Fruit fly (Drosophila melanogaster): ENCODE data around the gene Fum2.

Gene Fum2

DNA sequence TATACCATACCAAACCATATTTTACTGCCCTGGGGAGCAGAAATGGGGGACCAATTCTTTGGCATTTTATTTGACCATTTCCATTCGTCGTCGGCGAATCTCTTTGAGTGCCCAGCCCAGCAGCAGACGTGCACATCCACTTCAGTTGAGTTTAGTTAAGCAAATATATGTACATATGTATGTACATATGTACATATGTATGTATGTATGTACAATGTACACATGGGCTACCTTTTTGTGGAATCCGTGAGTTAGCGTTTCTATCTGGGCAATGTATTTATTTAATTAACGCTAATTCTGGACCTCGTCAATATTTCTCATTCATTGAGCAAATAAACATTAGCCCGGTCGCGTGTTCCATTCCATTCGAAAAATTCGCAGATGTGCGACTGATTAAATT lies 38.4 kb downstream of the Fum2 start (continued):
- TF ChIP-seq Hr3 (GFP tag; optimal IDR thresholded peaks at IDR 0.05) (no peak), CG9437 (GFP tag; optimal IDR thresholded peaks at IDR 0.05) (no peak), chm (GFP tag; IDR thresholded peaks at IDR 0.05) (no peak), trh (GFP tag; optimal IDR thresholded peaks at IDR 0.05) (no peak), CG14441 (GFP tag; IDR thresholded peaks at IDR 0.05) (peak; percentile 18; the same call in 1 of the 2 replicates), CG17359 (tag; optimal IDR thresholded peaks at IDR 0.05) (peak; percentile 38), amos (GFP tag; IDR thresholded peaks at IDR 0.05; ENCODE audit: partially characterized antibody) (no peak), CG7357 (GFP tag; IDR thresholded peaks at IDR 0.05) (no peak), CG11456 (GFP tag; IDR thresholded peaks at IDR 0.05) (no peak), Ravus (GFP tag; IDR thresholded peaks at IDR 0.05) (no peak), cas (GFP tag; IDR thresholded peaks at IDR 0.05) (no peak), CG7372 (GFP tag; IDR thresholded peaks at IDR 0.05) (no peak), CG17385 (GFP tag; optimal IDR thresholded peaks at IDR 0.05) (peak; percentile 0), Dbx (GFP tag; IDR thresholded peaks at IDR 0.05) (0 out of 3 replicates have a peak, but pooled peaks have one; percentile 41), grau (tag; optimal IDR thresholded peaks at IDR 0.05) (no peak), trem (tag; optimal IDR thresholded peaks at IDR 0.05) (no peak), CG12391 (tag; optimal IDR thresholded peaks at IDR 0.05) (no peak), shn (GFP tag; optimal IDR thresholded peaks at IDR 0.05) (no peak), Deaf1 (tag; optimal IDR thresholded peaks at IDR 0.05) (no peak), CG15601 (tag; optimal IDR thresholded peaks at IDR 0.05) (no peak), NC2α (GFP tag; optimal IDR thresholded peaks at IDR 0.05) (no peak), onecut (GFP tag; IDR thresholded peaks at IDR 0.05) (no peak), CG2889 (GFP tag; IDR thresholded peaks at IDR 0.05) (no peak), bsh (GFP tag; optimal IDR thresholded peaks at IDR 0.05) (peak in 1 of 2 experiments; percentile 30), org-1 (GFP tag; optimal IDR thresholded peaks at IDR 0.05) (no peak), CrebB (tag; optimal IDR thresholded peaks at IDR 0.05) (no peak), CG1024 (GFP tag; IDR thresholded peaks at IDR 0.05) (0 out of 2 replicates have a peak, but pooled peaks have one; percentile 11), NK7.1 (GFP tag; optimal IDR thresholded peaks at IDR 0.05) (no peak), CG10366 (GFP tag; IDR thresholded peaks at IDR 0.05) (no peak), wek (GFP tag; optimal IDR thresholded peaks at IDR 0.05) (peak; percentile 20), CG7928 (GFP tag; optimal IDR thresholded peaks at IDR 0.05) (no peak), nmo (GFP tag; optimal IDR thresholded peaks at IDR 0.05) (no peak), Rfx (GFP tag; IDR thresholded peaks at IDR 0.05) (no peak; the same call in 1 of the 2 replicates), rib (GFP tag; IDR thresholded peaks at IDR 0.05) (no peak; the same call in 1 of the 2 replicates), hb (GFP tag; IDR thresholded peaks at IDR 0.05; ENCODE audit: partially characterized antibody) (no peak), tgo (GFP tag; IDR thresholded peaks at IDR 0.05) (no peak), CG13424 (tag; optimal IDR thresholded peaks at IDR 0.05) (no peak), tio (GFP tag; optimal IDR thresholded peaks at IDR 0.05) (no peak), mirr (GFP tag; optimal IDR thresholded peaks at IDR 0.05) (no peak), phol (tag; optimal IDR thresholded peaks at IDR 0.05) (no peak), nom (GFP tag; optimal IDR thresholded peaks at IDR 0.05) (no peak), Elba2 (GFP tag; optimal IDR thresholded peaks at IDR 0.05) (no peak), pros (GFP tag; optimal IDR thresholded peaks at IDR 0.05) (no peak), zfh1 (GFP tag; IDR thresholded peaks at IDR 0.05) (0 out of 3 replicates have a peak, but pooled peaks have one; percentile 33), Fer2 (tag; optimal IDR thresholded peaks at IDR 0.05) (no peak), kni (GFP tag; optimal IDR thresholded peaks at IDR 0.05) (no peak), Six4 (GFP tag; optimal IDR thresholded peaks at IDR 0.05) (no peak), Dad (GFP tag; optimal IDR thresholded peaks at IDR 0.05) (no peak), CG10147 (GFP tag; optimal IDR thresholded peaks at IDR 0.05) (no peak), Taf1 (GFP tag; IDR thresholded peaks at IDR 0.05) (no peak), CG31388 (GFP tag; optimal IDR thresholded peaks at IDR 0.05) (no peak), Hey (tag; optimal IDR thresholded peaks at IDR 0.05) (no peak)
